Worm (Caenorhabditis elegans) whole organism, midembryonic: ENCODE measurements around the gene str-182.

Source experiments
- T22C8.4 ChIP-seq: fragments of 200-800 bp; sonication (Bioruptor generic); IDR thresholded peaks from 2 replicates; pipeline ENCODE4 v1.3.6; 2022; ENCODE audit warnings: missing genetic modification characterization, missing compliant biosample characterization
- cog-1 ChIP-seq: sonication (generic microtip); optimal IDR thresholded peaks from 2 replicates; lab custom pipeline; 2016; ENCODE audit warnings: missing genetic modification characterization, missing compliant biosample characterization
- flt-1 ChIP-seq: fragments of 200-800 bp; sonication (Bioruptor generic); IDR thresholded peaks from 2 replicates; pipeline ENCODE4 v1.3.6; 2022; ENCODE audit warnings: missing genetic modification characterization, missing compliant biosample characterization
- klf-2 ChIP-seq: fragments of 200-800 bp; sonication (Bioruptor generic); conservative IDR thresholded peaks from 2 replicates; pipeline ENCODE4 v1.3.6; 2022; ENCODE audit warnings: missing genetic modification reagents, missing genetic modification characterization, missing compliant biosample characterization
- ref-1 ChIP-seq: fragments of 200-800 bp; sonication (Bioruptor generic); conservative IDR thresholded peaks from 2 replicates; pipeline ENCODE4 v1.3.6; 2022; ENCODE audit warnings: missing genetic modification reagents, missing genetic modification characterization, missing compliant biosample characterization
- ztf-23 ChIP-seq: fragments of 200-800 bp; sonication (Bioruptor generic); IDR thresholded peaks from 2 replicates; pipeline ENCODE4 v1.3.6; 2022; ENCODE audit warnings: missing genetic modification reagents, missing genetic modification characterization, missing compliant biosample characterization

ce11 chrV:10247673-10248239 lies 14.5 kb upstream of the str-182 start:
- TF ChIP-seq flt-1 (GFP tag; lab: Robert Waterston, UW) (no peak), ref-1 (GFP tag; lab: Robert Waterston, UW) (no peak), klf-2 (GFP tag; lab: Robert Waterston, UW) (no peak), T22C8.4 (GFP tag; lab: Robert Waterston, UW) (no peak), cog-1 (no peak), ztf-23 (GFP tag; lab: Robert Waterston, UW) (no peak)
